Worm (Caenorhabditis elegans) whole organism, early embryonic: ENCODE results near the gene clec-224.

Source experiments
- B0310.2 ChIP-seq: sonication (generic microtip); optimal IDR thresholded peaks from 2 replicates; lab custom pipeline; 2016; ENCODE audit warnings: mild to moderate bottlenecking, missing genetic modification characterization, missing compliant biosample characterization
- F13C5.2 ChIP-seq: sonication (generic microtip); optimal IDR thresholded peaks from 2 replicates; lab custom pipeline; 2017; ENCODE audit warnings: mild to moderate bottlenecking, missing genetic modification characterization, inconsistent platforms, missing compliant biosample characterization
- aly-1 ChIP-seq: sonication (generic microtip); optimal IDR thresholded peaks from 2 replicates; lab custom pipeline; 2016; ENCODE audit warnings: missing genetic modification characterization, missing compliant biosample characterization
- ama-1 ChIP-seq: fragments of 150-350 bp; optimal IDR thresholded peaks from 2 replicates; lab custom pipeline; 2014
- ceh-13 ChIP-seq: fragments of 200-800 bp; sonication (Bioruptor generic); optimal IDR thresholded peaks from 2 replicates; lab custom pipeline; 2018; ENCODE audit warnings: mild to moderate bottlenecking, missing genetic modification characterization, missing compliant biosample characterization
- ceh-36 ChIP-seq: sonication (generic microtip); optimal IDR thresholded peaks from 2 replicates; lab custom pipeline; 2016; ENCODE audit warnings: missing genetic modification characterization, inconsistent platforms, missing compliant biosample characterization
- ets-7 ChIP-seq: sonication (generic microtip); optimal IDR thresholded peaks from 2 replicates; lab custom pipeline; 2016; ENCODE audit warnings: missing genotype, missing genetic modification characterization, missing compliant biosample characterization
- flt-1 ChIP-seq: fragments of 200-800 bp; sonication (Bioruptor generic); IDR thresholded peaks from 2 replicates; pipeline ENCODE4 v1.3.6; 2022; ENCODE audit warnings: missing genetic modification characterization, missing compliant biosample characterization
- hmbx-1 ChIP-seq: sonication (generic microtip); optimal IDR thresholded peaks from 2 replicates; lab custom pipeline; 2016; ENCODE audit warnings: mild to moderate bottlenecking, missing genetic modification characterization, missing compliant biosample characterization
- hmg-4 ChIP-seq: fragments of 200-800 bp; sonication (Bioruptor generic); optimal IDR thresholded peaks from 2 replicates; lab custom pipeline; 2018; ENCODE audit warnings: mild to moderate bottlenecking, missing genetic modification characterization, missing compliant biosample characterization
- hnd-1 ChIP-seq: sonication (generic microtip); optimal IDR thresholded peaks from 2 replicates; lab custom pipeline; 2016; ENCODE audit warnings: missing genetic modification characterization, missing compliant biosample characterization
- pes-1 ChIP-seq: fragments of 200-800 bp; sonication (Bioruptor generic); IDR thresholded peaks from 2 replicates; pipeline ENCODE4 v1.3.6; 2022; ENCODE audit warnings: missing genetic modification reagents, missing genetic modification characterization, missing compliant biosample characterization
- scrt-1 ChIP-seq: fragments of 200-800 bp; sonication (Bioruptor generic); IDR thresholded peaks from 2 replicates; pipeline ENCODE4 v1.3.6; 2022; ENCODE audit warnings: missing genetic modification characterization, missing compliant biosample characterization
- sea-1 ChIP-seq: fragments of 200-800 bp; sonication (Bioruptor generic); conservative IDR thresholded peaks from 2 replicates; pipeline ENCODE4 v1.3.6; 2022; ENCODE audit warnings: missing genetic modification characterization, missing compliant biosample characterization
- tbx-11 ChIP-seq: fragments of 200-800 bp; sonication (Bioruptor generic); IDR thresholded peaks from 2 replicates; pipeline ENCODE4 v1.3.6; 2022; ENCODE audit warnings: missing genetic modification characterization, missing compliant biosample characterization
- tbx-37 ChIP-seq: fragments of 200-800 bp; sonication (Bioruptor generic); conservative IDR thresholded peaks from 2 replicates; pipeline ENCODE4 v1.3.6; 2022; ENCODE audit warnings: missing genetic modification reagents, missing genetic modification characterization, missing compliant biosample characterization
- tra-4 ChIP-seq: sonication (generic microtip); optimal IDR thresholded peaks from 2 replicates; lab custom pipeline; 2017; ENCODE audit warnings: missing genetic modification characterization, missing compliant biosample characterization

Gene clec-224

DNA sequence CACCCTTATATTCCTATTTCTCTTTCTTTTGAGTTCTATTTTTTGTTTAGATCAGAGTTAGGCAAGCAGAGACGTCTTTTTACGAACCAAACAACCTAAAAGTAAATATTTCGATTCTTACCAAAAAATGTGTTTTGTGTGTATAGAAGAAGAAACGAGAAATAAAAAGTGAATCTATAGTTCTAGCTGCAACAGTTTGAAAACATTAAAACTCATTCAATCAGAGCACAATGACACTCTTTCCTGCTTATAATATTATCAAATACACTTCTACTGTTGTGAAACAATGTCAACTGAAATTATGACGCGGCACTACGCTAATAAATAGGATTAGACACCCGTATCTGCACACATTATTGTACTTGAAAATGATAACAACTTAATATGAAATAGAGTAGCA lies 16.6 kb upstream of the clec-224 start, which contains the start of gene ZK836.3:
ZK836.3 (minus strand) TSS at position 101 of the 400 bp plus-strand sequence.
- TF ChIP-seq ceh-13 (GFP tag; lab: Kevin White, UChicago) = no peak
- no peak for TF ChIP-seq F13C5.2 (tag; lab: Kevin White, UChicago)
- TF ChIP-seq ama-1 = no peak
- TF ChIP-seq flt-1 (GFP tag; lab: Robert Waterston, UW) = no peak

DNA sequence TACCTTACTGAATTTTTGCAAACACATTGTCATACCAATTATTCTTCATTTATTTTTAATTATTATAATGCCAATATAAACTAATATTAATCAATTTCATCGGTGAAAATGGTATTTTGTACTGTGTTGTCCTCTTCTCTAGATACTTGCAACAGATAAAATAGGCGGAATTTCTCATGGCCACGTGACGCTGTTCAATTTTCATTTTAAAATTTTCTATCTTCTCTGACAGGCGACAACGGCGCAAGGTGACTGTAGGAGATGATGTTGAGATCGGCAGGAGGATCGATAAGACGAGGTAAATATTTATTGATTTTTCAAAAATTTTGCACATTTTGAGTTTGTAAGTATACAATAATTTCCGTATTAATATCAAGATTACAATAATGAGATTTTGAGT lies 15.0 kb upstream of the clec-224 start, which contains the start of gene ogdh-2:
ogdh-2 (plus strand) TSS at position 233 of the 400 bp plus-strand sequence.
- TF ChIP-seq tbx-37 (GFP tag; lab: Robert Waterston, UW) (no peak), ama-1 (no peak), tbx-11 (GFP tag; lab: Robert Waterston, UW) (no peak), flt-1 (GFP tag; lab: Robert Waterston, UW) (no peak), ceh-36 (tag; lab: Kevin White, UChicago) (no peak), hnd-1 (tag; lab: Kevin White, UChicago) (no peak), hmbx-1 (tag; lab: Kevin White, UChicago) (no peak), tra-4 (no peak), ceh-13 (GFP tag; lab: Kevin White, UChicago) (no peak), pes-1 (no peak), hmg-4 (GFP tag; lab: Kevin White, UChicago) (no peak), ets-7 (tag; lab: Kevin White, UChicago) (no peak), B0310.2 (tag; lab: Kevin White, UChicago) (no peak), aly-1 (tag; lab: Kevin White, UChicago) (no peak), sea-1 (GFP tag; lab: Robert Waterston, UW) (no peak), scrt-1 (no peak), F13C5.2 (tag; lab: Kevin White, UChicago) (no peak)

DNA sequence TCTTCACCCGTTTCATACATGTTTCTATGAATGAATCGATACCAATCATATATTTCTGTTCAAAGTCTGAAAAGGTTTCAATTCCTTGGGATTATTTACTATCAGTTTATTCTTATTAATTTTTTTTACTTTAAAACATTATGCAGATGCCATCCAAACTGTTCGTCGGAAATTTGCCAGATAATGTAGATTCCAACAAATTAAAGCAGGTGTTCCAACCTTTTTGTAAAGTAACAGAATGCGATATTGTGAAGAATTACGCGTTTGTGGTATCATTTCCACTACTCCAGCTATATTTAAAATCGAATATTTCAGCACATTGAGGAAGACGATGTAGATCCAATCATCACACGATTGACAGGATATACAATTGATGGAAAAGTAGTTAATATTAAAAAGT lies 12.9 kb upstream of the clec-224 start, which contains the start of gene rnp-1:
rnp-1 (plus strand) TSS at position 145 of the 400 bp plus-strand sequence.
- TF ChIP-seq aly-1 (tag; lab: Kevin White, UChicago) = no peak

DNA sequence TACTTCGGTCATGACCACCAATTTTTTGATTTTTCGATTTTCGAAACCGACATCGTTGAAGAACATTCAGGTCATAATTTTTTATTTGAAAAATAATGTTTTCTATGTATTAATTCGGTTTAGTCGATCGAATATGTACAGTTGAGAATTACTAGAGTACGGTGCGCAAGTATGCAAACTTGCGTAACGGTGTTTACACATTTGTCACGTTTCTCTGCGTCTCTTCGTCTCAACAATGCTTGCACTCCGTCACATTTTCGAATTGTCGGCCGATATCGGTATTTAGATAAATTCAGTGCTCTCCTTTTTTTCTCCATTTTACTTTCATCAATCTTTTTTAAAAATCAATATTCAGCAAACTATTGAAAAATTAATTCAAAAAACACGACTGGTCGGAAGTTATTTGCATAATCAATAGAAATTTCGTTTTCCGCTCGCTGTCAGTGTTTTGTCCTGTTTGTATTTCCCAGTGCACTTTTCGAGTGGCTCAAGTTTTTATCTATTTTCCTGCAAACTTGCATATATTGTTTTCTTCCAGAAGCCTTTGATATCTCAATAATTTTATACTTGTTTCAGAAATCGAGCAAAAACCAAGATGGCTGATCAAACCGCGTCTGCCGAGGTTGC lies 11.8 kb upstream of the clec-224 start, which contains the start of gene dpy-30:
dpy-30 (plus strand) TSS at position 577 of the 627 bp plus-strand sequence.
- TF ChIP-seq ceh-13 (GFP tag; lab: Kevin White, UChicago) (no peak), F13C5.2 (tag; lab: Kevin White, UChicago) (peak; percentile 39), tbx-37 (GFP tag; lab: Robert Waterston, UW) (no peak), scrt-1 (no peak), tbx-11 (GFP tag; lab: Robert Waterston, UW) (no peak), hnd-1 (tag; lab: Kevin White, UChicago) (no peak)

DNA sequence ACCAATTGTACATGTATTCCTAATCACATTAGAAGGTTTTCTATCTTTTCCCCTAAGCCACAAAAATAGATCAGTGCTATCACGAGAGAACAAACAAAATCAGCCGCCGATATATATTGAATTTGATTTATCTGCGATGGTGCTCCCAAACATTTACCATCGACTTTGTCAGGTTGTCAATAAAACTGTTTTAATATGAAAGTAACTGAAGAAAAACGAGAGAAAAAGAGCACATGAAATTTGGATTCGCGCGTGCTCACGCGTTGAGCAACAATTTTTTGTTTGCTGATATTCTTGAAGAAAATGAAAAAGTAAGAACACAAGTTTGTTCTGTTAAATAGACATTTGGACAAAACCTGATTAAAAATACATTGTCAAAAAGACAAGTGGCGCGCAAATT lies 9.6 kb upstream of the clec-224 start:
- TF ChIP-seq tra-4 = no peak
- no peak for TF ChIP-seq aly-1 (tag; lab: Kevin White, UChicago)
- TF ChIP-seq B0310.2 (tag; lab: Kevin White, UChicago) = no peak
- TF ChIP-seq ceh-36 (tag; lab: Kevin White, UChicago) = no peak
- TF ChIP-seq hnd-1 (tag; lab: Kevin White, UChicago) = no peak
- no peak for TF ChIP-seq tbx-37 (GFP tag; lab: Robert Waterston, UW)
- no peak for TF ChIP-seq flt-1 (GFP tag; lab: Robert Waterston, UW)
- TF ChIP-seq hmbx-1 (tag; lab: Kevin White, UChicago) = no peak
- TF ChIP-seq ets-7 (tag; lab: Kevin White, UChicago) = no peak
- TF ChIP-seq tbx-11 (GFP tag; lab: Robert Waterston, UW) = no peak
- no peak for TF ChIP-seq sea-1 (GFP tag; lab: Robert Waterston, UW)
- TF ChIP-seq pes-1 = no peak
- TF ChIP-seq ceh-13 (GFP tag; lab: Kevin White, UChicago) = no peak
- TF ChIP-seq scrt-1 = no peak
- TF ChIP-seq ama-1 = no peak
- TF ChIP-seq F13C5.2 (tag; lab: Kevin White, UChicago) = no peak
- no peak for TF ChIP-seq hmg-4 (GFP tag; lab: Kevin White, UChicago)

DNA sequence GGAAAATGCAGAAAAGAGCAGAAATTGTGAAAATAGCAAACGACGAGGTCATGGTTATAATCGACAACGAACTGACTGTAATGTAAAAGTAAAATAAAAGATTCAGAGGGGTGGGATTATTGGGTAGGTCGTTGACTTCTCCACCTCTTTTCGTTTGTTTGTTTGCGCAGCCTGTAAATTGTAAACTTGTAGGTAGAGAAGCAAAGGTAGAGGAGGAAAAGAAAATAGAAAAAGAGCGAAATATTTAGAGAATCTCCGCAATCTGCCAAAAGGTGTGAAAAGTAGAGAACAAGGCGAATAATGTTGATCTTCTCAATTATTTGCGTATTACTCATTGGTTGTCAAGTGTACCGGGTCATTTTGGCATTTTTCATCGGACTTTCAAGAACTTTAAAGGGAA lies 8.1 kb upstream of the clec-224 start, which contains the start of gene ZK863.8:
ZK863.8 (minus strand) TSS at position 173 of the 400 bp plus-strand sequence.
- TF ChIP-seq F13C5.2 (tag; lab: Kevin White, UChicago) = no peak
- TF ChIP-seq ceh-13 (GFP tag; lab: Kevin White, UChicago) = no peak
- TF ChIP-seq aly-1 (tag; lab: Kevin White, UChicago) = no peak
- no peak for TF ChIP-seq hnd-1 (tag; lab: Kevin White, UChicago)
- TF ChIP-seq flt-1 (GFP tag; lab: Robert Waterston, UW) = no peak
- no peak for TF ChIP-seq ets-7 (tag; lab: Kevin White, UChicago)
- no peak for TF ChIP-seq hmg-4 (GFP tag; lab: Kevin White, UChicago)
- TF ChIP-seq B0310.2 (tag; lab: Kevin White, UChicago) = no peak
- TF ChIP-seq ceh-36 (tag; lab: Kevin White, UChicago) = no peak
- no peak for TF ChIP-seq hmbx-1 (tag; lab: Kevin White, UChicago)
- no peak for TF ChIP-seq tbx-37 (GFP tag; lab: Robert Waterston, UW)
- TF ChIP-seq tbx-11 (GFP tag; lab: Robert Waterston, UW) = no peak
- no peak for TF ChIP-seq pes-1
- no peak for TF ChIP-seq ama-1
- no peak for TF ChIP-seq scrt-1
- TF ChIP-seq sea-1 (GFP tag; lab: Robert Waterston, UW) = no peak
- no peak for TF ChIP-seq tra-4

DNA sequence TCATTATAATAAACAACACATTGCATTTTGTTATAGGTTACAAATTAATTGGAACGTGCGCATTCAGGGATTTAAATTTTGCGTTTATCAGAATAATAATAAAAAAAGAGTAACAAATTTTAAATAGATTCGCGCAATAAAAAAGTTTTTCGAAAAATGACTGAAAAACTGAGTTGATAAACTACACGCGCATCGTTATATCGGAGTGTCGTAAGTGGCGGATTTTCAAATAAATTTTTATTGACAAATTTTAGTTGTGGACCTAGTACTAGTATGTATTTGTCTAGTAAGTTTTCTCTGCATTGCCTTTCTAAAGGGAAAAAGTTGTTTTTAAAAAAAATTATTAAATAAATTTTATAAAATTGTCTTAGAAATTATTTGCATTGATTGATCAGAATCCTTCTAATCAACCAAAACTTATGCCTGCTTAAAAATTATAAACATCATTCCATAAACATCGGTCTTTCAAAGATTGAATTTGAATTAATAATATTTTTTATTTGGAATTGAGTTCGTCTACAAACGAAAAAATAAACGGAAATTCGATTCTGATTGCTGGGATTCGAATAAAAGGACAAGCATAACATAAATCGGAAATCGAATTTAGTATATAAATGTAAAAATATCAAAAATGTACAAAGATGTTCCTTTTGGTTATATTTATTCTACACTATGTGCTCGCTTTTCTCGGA lies 5.2 kb upstream of the clec-224 start, which contains the start of gene srd-4:
srd-4 (plus strand) TSS at position 642 of the 692 bp plus-strand sequence.
- TF ChIP-seq ceh-36 (tag; lab: Kevin White, UChicago) (no peak), hmg-4 (GFP tag; lab: Kevin White, UChicago) (no peak), hmbx-1 (tag; lab: Kevin White, UChicago) (no peak), pes-1 (no peak), flt-1 (GFP tag; lab: Robert Waterston, UW) (no peak), B0310.2 (tag; lab: Kevin White, UChicago) (no peak), ama-1 (no peak), ceh-13 (GFP tag; lab: Kevin White, UChicago) (no peak), sea-1 (GFP tag; lab: Robert Waterston, UW) (no peak), tra-4 (no peak), F13C5.2 (tag; lab: Kevin White, UChicago) (no peak), aly-1 (tag; lab: Kevin White, UChicago) (no peak), scrt-1 (no peak), tbx-11 (GFP tag; lab: Robert Waterston, UW) (no peak), hnd-1 (tag; lab: Kevin White, UChicago) (no peak)
